Fruit fly (Drosophila melanogaster): ENCODE results near the gene Eig71Ef.

dm6 chr3L:15646182-15646581 lies 11.0 kb downstream of the Eig71Ef start:
- TF ChIP-seq dmrt93B (GFP tag; optimal IDR thresholded peaks at IDR 0.05) (no peak), rgr (GFP tag; optimal IDR thresholded peaks at IDR 0.05) (no peak), ey (GFP tag; optimal IDR thresholded peaks at IDR 0.05) (no peak), sv (GFP tag; optimal IDR thresholded peaks at IDR 0.05) (no peak), Rel (GFP tag; optimal IDR thresholded peaks at IDR 0.05) (no peak), Rel (tag; optimal IDR thresholded peaks at IDR 0.05) (no peak), Hr78 (GFP tag; optimal IDR thresholded peaks at IDR 0.05) (no peak), brk (GFP tag; optimal IDR thresholded peaks at IDR 0.05) (no peak), tai (GFP tag; optimal IDR thresholded peaks at IDR 0.05) (no peak)

Data from whole organism, wandering third instar larva.